Worm (Caenorhabditis elegans) whole organism, L4/young adult: ENCODE data around the gene glb-13.

ENCODE experiments used
- dao-5 ChIP-seq: sonication (generic microtip); optimal IDR thresholded peaks from 2 replicates; lab custom pipeline; 2016; ENCODE audit warnings: missing genotype, missing genetic modification characterization, moderate library complexity, missing compliant biosample characterization
- him-1 ChIP-seq: sonication (generic microtip); optimal IDR thresholded peaks from 2 replicates; lab custom pipeline; 2016; ENCODE audit warnings: missing genotype, missing genetic modification reagents, missing genetic modification characterization, missing compliant biosample characterization

- TF ChIP-seq dao-5 (tag; lab: Kevin White, UChicago) (no peak), him-1 (tag; lab: Kevin White, UChicago) (no peak)
Observed at ce11 chrX:12358957-12359356, 19.2 kb downstream of the glb-13 start, which contains the start of gene nspc-14.
